Fruit fly (Drosophila melanogaster): Measurements from ENCODE around the gene dpr2.

DNA sequence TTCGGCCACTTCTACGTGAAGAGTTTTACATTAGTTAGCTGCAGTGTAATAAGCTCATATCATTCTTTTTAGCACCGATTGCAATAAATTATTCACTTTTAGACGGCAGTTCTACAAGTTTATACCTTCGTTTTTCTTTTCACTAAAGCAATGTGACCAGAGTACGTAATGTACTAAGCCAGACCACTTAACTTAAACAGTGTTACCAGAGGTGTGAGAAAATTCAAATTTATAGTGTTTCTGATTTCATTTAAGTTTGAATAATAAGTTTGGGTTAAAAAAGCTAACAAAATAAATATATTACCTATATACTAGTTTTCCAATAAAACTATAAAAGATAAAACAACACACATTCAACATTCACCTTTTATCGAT is 4.0 kb upstream of the dpr2 start:
- TF ChIP-seq pad (GFP tag; optimal IDR thresholded peaks at IDR 0.05) (no peak), Crg-1 (GFP tag; optimal IDR thresholded peaks at IDR 0.05) (no peak), kay (GFP tag; ENCODE audit: borderline replicate concordance) (no peak), CG7101 (tag; optimal IDR thresholded peaks at IDR 0.05) (no peak), CG1620 (GFP tag; optimal IDR thresholded peaks at IDR 0.05) (no peak), tj (GFP tag; optimal IDR thresholded peaks at IDR 0.05) (no peak)

All from whole organism, adult.